Worm (Caenorhabditis elegans): ENCODE measurements around the gene col-92.

col-92 gene

ce11 chrIII:11008869-11009268, 25.8 kb upstream of the col-92 start, which contains the start of gene exos-1:
Gene exos-1, plus strand, starts transcription at chrIII:11009043.
- peak; percentile 37 for TF ChIP-seq lin-54 (GFP tag; optimal IDR thresholded peaks at IDR 0.05)
- TF ChIP-seq egl-18 (GFP tag; IDR thresholded peaks at IDR 0.05), result no peak
- peak; percentile 56; the same call in 1 of the 2 replicates for TF ChIP-seq lin-26 (GFP tag; IDR thresholded peaks at IDR 0.05)
- 0 out of 2 replicates have a peak, but pooled peaks have one; percentile 33 for TF ChIP-seq nfyb-1 (GFP tag; IDR thresholded peaks at IDR 0.05)
- TF ChIP-seq sptf-2 (GFP tag; optimal IDR thresholded peaks at IDR 0.05), result no peak
- no peak for TF ChIP-seq snpc-1.1 (tag; optimal IDR thresholded peaks at IDR 0.05; ENCODE audit: insufficient read depth)
- TF ChIP-seq B0336.3 (GFP tag; IDR thresholded peaks at IDR 0.05), result peak; percentile 81
- no peak for TF ChIP-seq F22D6.2 (tag; optimal IDR thresholded peaks at IDR 0.05)
- peak; percentile 23; the same call in 1 of the 2 replicates for TF ChIP-seq ceh-91 (GFP tag; IDR thresholded peaks at IDR 0.05)
- peak; percentile 66 for TF ChIP-seq madf-6 (GFP tag; IDR thresholded peaks at IDR 0.05)
- no peak for TF ChIP-seq hmg-20 (GFP tag; IDR thresholded peaks at IDR 0.05)
- TF ChIP-seq dpff-1 (tag; optimal IDR thresholded peaks at IDR 0.05), result no peak
- peak; percentile 45 for TF ChIP-seq attf-6 (GFP tag; IDR thresholded peaks at IDR 0.05)
- 0 out of 2 replicates have a peak, but pooled peaks have one; percentile 9 for TF ChIP-seq hmg-1.2 (GFP tag; IDR thresholded peaks at IDR 0.05)
- peak; percentile 75 for TF ChIP-seq ekl-4 (GFP tag; IDR thresholded peaks at IDR 0.05)
- TF ChIP-seq mcd-1 (GFP tag; IDR thresholded peaks at IDR 0.05), result peak; percentile 50
- peak; percentile 11 for TF ChIP-seq tlf-1 (GFP tag; optimal IDR thresholded peaks at IDR 0.05)
- TF ChIP-seq attf-3 (GFP tag; conservative IDR thresholded peaks at IDR 0.05), result peak; percentile 33; the same call in 1 of the 2 replicates
- TF ChIP-seq Y53G8AR.9 (GFP tag; conservative IDR thresholded peaks at IDR 0.05), result peak; percentile 71; the same call in 1 of the 2 replicates

DNA sequence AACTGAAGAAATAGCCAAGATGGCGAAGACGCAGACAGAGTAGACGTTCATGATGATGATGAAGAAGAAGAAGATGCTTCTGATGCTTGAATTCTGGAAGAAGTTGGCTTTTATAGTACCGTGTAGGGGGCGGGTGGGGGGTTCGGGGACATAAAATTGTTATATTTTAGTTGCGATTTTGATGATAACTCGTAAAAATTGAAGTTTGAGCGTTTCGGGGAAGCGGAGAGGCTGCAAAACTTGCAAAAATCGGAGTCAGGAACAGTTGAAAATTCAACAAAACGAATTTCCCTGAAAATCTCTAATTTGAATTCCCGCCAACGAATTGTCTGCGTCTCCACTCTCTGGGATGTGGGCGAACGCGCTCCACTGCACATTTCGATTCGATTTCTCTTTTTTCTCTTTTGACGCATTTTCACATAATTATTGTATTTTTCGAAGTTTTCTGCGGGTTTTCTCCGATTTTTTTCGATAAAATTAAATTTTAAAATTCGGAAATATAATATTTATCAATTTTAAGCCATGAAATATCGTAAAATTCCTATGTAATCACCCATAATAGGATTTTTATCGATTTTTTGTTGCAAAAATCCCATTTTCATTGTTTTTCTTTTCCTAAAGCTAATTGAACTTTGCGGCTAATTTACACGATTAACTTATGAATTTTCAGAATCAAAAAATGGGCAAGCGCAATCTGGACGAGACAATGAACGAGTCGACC, 24.7 kb upstream of the col-92 start, which contains the start of the genes fipr-17 and Y48A6B.3:
Gene fipr-17 (minus strand): TSS at position 51 of the 721 bp plus-strand sequence.
Gene Y48A6B.3 (plus strand): TSS at position 671 of the 721 bp plus-strand sequence.
- peak; percentile 78 for TF ChIP-seq B0019.2 (GFP tag; conservative IDR thresholded peaks at IDR 0.05)
- TF ChIP-seq F49E8.2 (tag; optimal IDR thresholded peaks at IDR 0.05; ENCODE audit: insufficient read depth), result peak; percentile 69
- TF ChIP-seq ztf-18 (tag; optimal IDR thresholded peaks at IDR 0.05), result peak; percentile 31
- TF ChIP-seq hmg-1.2 (GFP tag; IDR thresholded peaks at IDR 0.05), result peak; percentile 67
- peak; percentile 23 for TF ChIP-seq snpc-1.3 (tag; optimal IDR thresholded peaks at IDR 0.05; ENCODE audit: insufficient read depth)
- TF ChIP-seq attf-6 (GFP tag; IDR thresholded peaks at IDR 0.05), result 0 out of 2 replicates have a peak, but pooled peaks have one; percentile 16
- peak; percentile 87 for TF ChIP-seq D2030.7 (GFP tag; IDR thresholded peaks at IDR 0.05)
- no peak for TF ChIP-seq mel-28 (tag; optimal IDR thresholded peaks at IDR 0.05; ENCODE audit: borderline replicate concordance)
- no peak for TF ChIP-seq F55B11.4 (tag; optimal IDR thresholded peaks at IDR 0.05; ENCODE audit: borderline replicate concordance, insufficient read depth)
- TF ChIP-seq nfyb-1 (GFP tag; IDR thresholded peaks at IDR 0.05), result 0 out of 2 replicates have a peak, but pooled peaks have one; percentile 42
- no peak for TF ChIP-seq F39B2.1 (GFP tag; IDR thresholded peaks at IDR 0.05)
- TF ChIP-seq xnd-1 (tag; optimal IDR thresholded peaks at IDR 0.05), result peak; percentile 35
- no peak for TF ChIP-seq hlh-26 (GFP tag; conservative IDR thresholded peaks at IDR 0.05)
- TF ChIP-seq die-1 (tag; optimal IDR thresholded peaks at IDR 0.05), result no peak
- peak; percentile 86 for TF ChIP-seq dox-1 (GFP tag; IDR thresholded peaks at IDR 0.05)
- TF ChIP-seq F33H1.4 (GFP tag; IDR thresholded peaks at IDR 0.05), result peak; percentile 76
- TF ChIP-seq F37B4.10 (GFP tag; IDR thresholded peaks at IDR 0.05), result no peak
- TF ChIP-seq hmg-20 (GFP tag; IDR thresholded peaks at IDR 0.05), result no peak
- TF ChIP-seq madf-8 (GFP tag; conservative IDR thresholded peaks at IDR 0.05), result peak; percentile 60
- no peak for TF ChIP-seq rec-8 (tag; optimal IDR thresholded peaks at IDR 0.05)
- peak; percentile 50; the same call in 1 of the 2 replicates for TF ChIP-seq Y53G8AR.9 (GFP tag; conservative IDR thresholded peaks at IDR 0.05)
- no peak for TF ChIP-seq C06A6.2 (GFP tag; conservative IDR thresholded peaks at IDR 0.05)
- TF ChIP-seq atf-7 (tag; optimal IDR thresholded peaks at IDR 0.05), result no peak
- peak; percentile 80 for TF ChIP-seq lsl-1 (GFP tag; optimal IDR thresholded peaks at IDR 0.05)
- TF ChIP-seq efl-1 (GFP tag; optimal IDR thresholded peaks at IDR 0.05), result peak; percentile 96
- peak; percentile 42 for TF ChIP-seq snpc-4 (GFP tag; optimal IDR thresholded peaks at IDR 0.05)
- peak; percentile 46 to 70 (median 62) for TF ChIP-seq snpc-4 (tag; optimal IDR thresholded peaks at IDR 0.05)
- TF ChIP-seq dpff-1 (tag; optimal IDR thresholded peaks at IDR 0.05), result no peak
- no peak for TF ChIP-seq egl-44 (GFP tag; IDR thresholded peaks at IDR 0.05)
- no peak for TF ChIP-seq akir-1 (GFP tag; optimal IDR thresholded peaks at IDR 0.05)
- TF ChIP-seq chd-7 (tag; optimal IDR thresholded peaks at IDR 0.05), result no peak
- TF ChIP-seq snpc-1.1 (tag; optimal IDR thresholded peaks at IDR 0.05; ENCODE audit: insufficient read depth), result peak; percentile 58

All from whole organism, young adult.